Fruit fly (Drosophila melanogaster) whole organism, embryonic: Measurements from ENCODE around the gene Irp-1B.
A peak's percentile ranks its signal among the peaks of the same experiment; 100 is the strongest.

Source experiments
- Aef1 ChIP-seq: fragments of 200-800 bp; sonication (Bioruptor generic); IDR thresholded peaks from 3 replicates; pipeline ENCODE4 v1.3.6; 2022; ENCODE audit warnings: missing biosample characterization, missing genetic modification characterization
- Antp ChIP-seq: fragments of 200-800 bp; sonication (Bioruptor generic); optimal IDR thresholded peaks from 3 replicates; lab custom pipeline; 2016; ENCODE audit warnings: missing biosample characterization, missing genetic modification characterization
- CG10147 ChIP-seq: fragments of 200-800 bp; sonication (Bioruptor generic); optimal IDR thresholded peaks from 2 replicates; lab custom pipeline; 2019; ENCODE audit warnings: missing biosample characterization, mild to moderate bottlenecking, missing genetic modification characterization, moderate library complexity
- CG10267 ChIP-seq: fragments of 200-800 bp; sonication (Bioruptor generic); optimal IDR thresholded peaks from 2 replicates; lab custom pipeline; 2018; ENCODE audit warnings: missing biosample characterization, mild to moderate bottlenecking, missing genetic modification characterization, moderate library complexity
- CG11085 ChIP-seq: fragments of 200-800 bp; sonication (Bioruptor generic); IDR thresholded peaks from 2 replicates; pipeline ENCODE4 v1.3.6; 2022; ENCODE audit warnings: missing biosample characterization, missing genetic modification characterization
- CG12155 ChIP-seq: fragments of 200-800 bp; sonication (Bioruptor generic); optimal IDR thresholded peaks from 3 replicates; lab custom pipeline; 2016; ENCODE audit warnings: missing biosample characterization, missing genetic modification characterization
- CG1233 ChIP-seq: fragments of 200-800 bp; sonication (Bioruptor generic); optimal IDR thresholded peaks from 4 replicates; lab custom pipeline; 2018; ENCODE audit warnings: missing biosample characterization, mild to moderate bottlenecking, missing genetic modification characterization
- CG12744 ChIP-seq: fragments of 200-800 bp; sonication (Bioruptor generic); optimal IDR thresholded peaks from 2 replicates; lab custom pipeline; 2016; ENCODE audit warnings: missing biosample characterization, missing genetic modification characterization
- CG13123 ChIP-seq: fragments of 200-800 bp; sonication (Bioruptor generic); optimal IDR thresholded peaks from 2 replicates; lab custom pipeline; 2016; ENCODE audit warnings: missing biosample characterization, missing genetic modification characterization
- CG15011 ChIP-seq: fragments of 200-800 bp; sonication (Bioruptor generic); optimal IDR thresholded peaks from 3 replicates; lab custom pipeline; 2018; ENCODE audit warnings: missing biosample characterization, mild to moderate bottlenecking, missing genetic modification characterization
- CG15601 ChIP-seq: fragments of 200-800 bp; sonication (Bioruptor generic); optimal IDR thresholded peaks from 3 replicates; lab custom pipeline; 2019; ENCODE audit warnings: missing biosample characterization, mild to moderate bottlenecking, missing genetic modification characterization, moderate library complexity
- CG17328 ChIP-seq: fragments of 200-800 bp; sonication (Bioruptor generic); IDR thresholded peaks from 2 replicates; pipeline ENCODE4 v1.3.6; 2022; ENCODE audit warnings: missing biosample characterization, missing genetic modification characterization
- CG18476 ChIP-seq: fragments of 200-800 bp; sonication (Bioruptor generic); optimal IDR thresholded peaks from 2 replicates; lab custom pipeline; 2016; ENCODE audit warnings: missing biosample characterization, mild to moderate bottlenecking, missing genetic modification characterization
- CG2202 ChIP-seq: fragments of 200-800 bp; sonication (Bioruptor generic); optimal IDR thresholded peaks from 2 replicates; lab custom pipeline; 2018; ENCODE audit warnings: missing biosample characterization, mild to moderate bottlenecking, missing genetic modification characterization
- CG32772 ChIP-seq: fragments of 200-800 bp; sonication (Bioruptor generic); IDR thresholded peaks from 2 replicates; pipeline ENCODE4 v1.3.6; 2022; ENCODE audit warnings: missing biosample characterization, missing genetic modification characterization
- CG34376 ChIP-seq: fragments of 200-800 bp; sonication (Bioruptor generic); optimal IDR thresholded peaks from 2 replicates; lab custom pipeline; 2018; ENCODE audit warnings: missing biosample characterization, mild to moderate bottlenecking, missing genetic modification characterization
- CG3838 ChIP-seq: fragments of 200-800 bp; sonication (Bioruptor generic); optimal IDR thresholded peaks from 3 replicates; lab custom pipeline; 2016; ENCODE audit warnings: missing biosample characterization, missing genetic modification characterization
- CG6254 ChIP-seq: fragments of 200-800 bp; sonication (Bioruptor generic); optimal IDR thresholded peaks from 3 replicates; lab custom pipeline; 2017; ENCODE audit warnings: mild to moderate bottlenecking, missing biosample characterization, missing genetic modification reagents, missing genetic modification characterization
- CG6854 ChIP-seq: fragments of 200-800 bp; sonication (Bioruptor generic); optimal IDR thresholded peaks from 3 replicates; lab custom pipeline; 2017; ENCODE audit warnings: missing biosample characterization, mild to moderate bottlenecking, missing genetic modification characterization
- CG7839 ChIP-seq: fragments of 200-800 bp; sonication (Bioruptor generic); optimal IDR thresholded peaks from 3 replicates; lab custom pipeline; 2018; ENCODE audit warnings: missing biosample characterization, mild to moderate bottlenecking, missing genetic modification characterization, moderate library complexity
- CG8281 ChIP-seq: fragments of 200-800 bp; sonication (Bioruptor generic); optimal IDR thresholded peaks from 2 replicates; lab custom pipeline; 2018; ENCODE audit warnings: missing biosample characterization, mild to moderate bottlenecking, missing genetic modification characterization, moderate library complexity
- CG8388 ChIP-seq: fragments of 200-800 bp; sonication (Bioruptor generic); optimal IDR thresholded peaks from 2 replicates; lab custom pipeline; 2019; ENCODE audit warnings: missing biosample characterization, mild to moderate bottlenecking, missing genetic modification characterization, moderate library complexity
- D ChIP-seq, 2 experiments: fragments of 200-800 bp in 1 of 2; fragments of >200 bp in 1 of 2; sonication (Bioruptor generic) in 1 of 2; optimal IDR thresholded peaks; 2 replicates in 1 of 2; 3 replicates in 1 of 2; lab custom pipeline; 2017; ENCODE audit warnings: mild to moderate bottlenecking in 1 of 2, missing biosample characterization in 1 of 2, missing genetic modification characterization in 1 of 2, missing genetic modification reagents in 1 of 2
- D19B ChIP-seq: fragments of 200-800 bp; sonication (Bioruptor generic); optimal IDR thresholded peaks from 2 replicates; lab custom pipeline; 2017; ENCODE audit warnings: missing biosample characterization, mild to moderate bottlenecking, missing genetic modification characterization
- Dip3 ChIP-seq: fragments of 200-800 bp; sonication (Bioruptor generic); optimal IDR thresholded peaks from 3 replicates; lab custom pipeline; 2016; ENCODE audit warnings: missing biosample characterization, missing genetic modification characterization
- Dp ChIP-seq: fragments of 200-800 bp; sonication (Bioruptor generic); optimal IDR thresholded peaks from 2 replicates; lab custom pipeline; 2018; ENCODE audit warnings: missing biosample characterization, mild to moderate bottlenecking, missing genetic modification characterization, moderate library complexity
- GATAe ChIP-seq: fragments of 200-800 bp; sonication (Bioruptor generic); conservative IDR thresholded peaks from 2 replicates; pipeline ENCODE4 v1.3.6; 2022; ENCODE audit warnings: missing biosample characterization, missing genetic modification characterization
- H15 ChIP-seq: fragments of 200-800 bp; sonication (Bioruptor generic); IDR thresholded peaks from 3 replicates; pipeline ENCODE4 v1.3.6; 2022; ENCODE audit warnings: missing biosample characterization, missing genetic modification characterization
- HLH54F ChIP-seq: fragments of 200-800 bp; sonication (Bioruptor generic); optimal IDR thresholded peaks from 3 replicates; lab custom pipeline; 2016; ENCODE audit warnings: missing biosample characterization, missing genetic modification characterization
- Hmx ChIP-seq: fragments of 200-800 bp; sonication (Bioruptor generic); optimal IDR thresholded peaks from 2 replicates; lab custom pipeline; 2016; ENCODE audit warnings: missing biosample characterization, missing genetic modification characterization
- Hr39 ChIP-seq: fragments of >200 bp; optimal IDR thresholded peaks from 2 replicates; lab custom pipeline; 2017
- Meics ChIP-seq: fragments of 200-800 bp; sonication (Bioruptor generic); optimal IDR thresholded peaks from 2 replicates; lab custom pipeline; 2017; ENCODE audit warnings: missing biosample characterization, mild to moderate bottlenecking, missing genetic modification characterization
- NC2β ChIP-seq: fragments of 200-800 bp; sonication (Bioruptor generic); optimal IDR thresholded peaks from 2 replicates; lab custom pipeline; 2016; ENCODE audit warnings: missing biosample characterization, missing genetic modification characterization
- Nf-YC ChIP-seq: fragments of 200-800 bp; optimal IDR thresholded peaks from 3 replicates; lab custom pipeline; 2019; ENCODE audit warnings: missing biosample characterization, mild to moderate bottlenecking, missing genetic modification characterization, moderate library complexity
- Six4 ChIP-seq: fragments of 200-800 bp; sonication (Bioruptor generic); optimal IDR thresholded peaks from 2 replicates; lab custom pipeline; 2016; ENCODE audit warnings: missing biosample characterization, missing genetic modification characterization
- Xbp1 ChIP-seq: fragments of 200-800 bp; sonication (Bioruptor generic); optimal IDR thresholded peaks from 3 replicates; lab custom pipeline; 2016; ENCODE audit warnings: missing biosample characterization, mild to moderate bottlenecking, missing genetic modification characterization
- az2 ChIP-seq: fragments of 200-800 bp; sonication (Bioruptor generic); optimal IDR thresholded peaks from 3 replicates; lab custom pipeline; 2016; ENCODE audit warnings: missing biosample characterization, missing genetic modification characterization
- exex ChIP-seq: fragments of 200-800 bp; sonication (Bioruptor generic); optimal IDR thresholded peaks from 4 replicates; lab custom pipeline; 2018; ENCODE audit warnings: missing biosample characterization, mild to moderate bottlenecking, missing genetic modification characterization, moderate library complexity
- jing ChIP-seq: fragments of 200-800 bp; sonication (Bioruptor generic); optimal IDR thresholded peaks from 2 replicates; lab custom pipeline; 2018; ENCODE audit warnings: missing biosample characterization, mild to moderate bottlenecking, missing genetic modification characterization
- luna ChIP-seq: fragments of 200-800 bp; sonication (Bioruptor generic); optimal IDR thresholded peaks from 2 replicates; lab custom pipeline; 2016; ENCODE audit warnings: missing biosample characterization, missing genetic modification characterization
- mirr ChIP-seq: fragments of 200-800 bp; sonication (Bioruptor generic); optimal IDR thresholded peaks from 3 replicates; lab custom pipeline; 2018; ENCODE audit warnings: missing biosample characterization, mild to moderate bottlenecking, missing genetic modification characterization
- mld ChIP-seq: fragments of 200-800 bp; sonication (Bioruptor generic); IDR thresholded peaks from 3 replicates; pipeline ENCODE4 v1.3.6; 2022; ENCODE audit warnings: missing biosample characterization, missing genetic modification characterization; ENCODE audit not compliant: partially characterized antibody
- nom ChIP-seq: fragments of 200-800 bp; sonication (Bioruptor generic); optimal IDR thresholded peaks from 2 replicates; lab custom pipeline; 2017; ENCODE audit warnings: missing biosample characterization, missing genetic modification characterization, mild to moderate bottlenecking, moderate library complexity, missing genetic modification reagents
- sens ChIP-seq: fragments of 200-800 bp; sonication (Bioruptor generic); peaks from one replicate; lab custom pipeline; 2016; ENCODE audit warnings: missing biosample characterization, missing genetic modification characterization
- sima ChIP-seq: fragments of 200-800 bp; sonication (Bioruptor generic); optimal IDR thresholded peaks from 2 replicates; lab custom pipeline; 2016; ENCODE audit warnings: missing biosample characterization, missing genetic modification characterization
- sisA ChIP-seq: fragments of 200-800 bp; sonication (Bioruptor generic); IDR thresholded peaks from 2 replicates; pipeline ENCODE4 v1.3.6; 2022; ENCODE audit warnings: missing biosample characterization, missing genetic modification characterization
- slbo ChIP-seq: fragments of 200-800 bp; sonication (Bioruptor generic); IDR thresholded peaks from 2 replicates; pipeline ENCODE4 v1.3.6; 2022; ENCODE audit warnings: missing biosample characterization, missing genetic modification characterization
- so ChIP-seq: fragments of 200-800 bp; sonication (Bioruptor generic); IDR thresholded peaks from 3 replicates; pipeline ENCODE4 v1.3.6; 2022; ENCODE audit warnings: missing biosample characterization, missing genetic modification characterization

The Irp-1B gene

dm6 chr3R:10411752-10412549 is 718 bp downstream of the Irp-1B start (continued):
- TF ChIP-seq sisA (no peak; the same call in 1 of the 2 replicates), D19B (peak; percentile 21), CG8281 (tag; lab: Kevin White, UChicago) (no peak), H15 (0 out of 3 replicates have a peak, but pooled peaks have one; percentile 18), CG12744 (GFP tag; lab: Kevin White, UChicago) (no peak), luna (no peak), slbo (GFP tag; lab: Robert Waterston, UW) (peak; percentile 60; the same call in 1 of the 2 replicates), CG12155 (GFP tag; lab: Kevin White, UChicago) (no peak)

DNA sequence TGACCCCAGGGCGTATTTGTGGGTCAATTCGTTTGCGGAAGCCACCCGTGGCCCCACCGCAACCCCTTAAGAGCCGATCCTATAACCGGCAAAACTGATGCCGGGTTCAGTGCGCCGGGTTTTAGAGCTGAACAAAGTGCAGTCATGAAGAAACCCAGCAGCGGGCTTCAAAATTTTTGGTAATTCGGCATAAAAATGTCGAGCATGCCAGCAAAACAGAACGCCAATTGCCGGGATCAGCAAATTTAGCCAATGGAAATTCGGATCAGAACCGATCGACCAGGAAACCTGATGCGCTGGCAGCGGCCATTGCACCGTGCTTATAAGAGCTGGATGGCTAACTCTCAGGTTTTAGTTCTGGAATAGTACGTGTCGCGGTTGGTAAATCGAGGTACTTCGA is 5.0 kb downstream of the Irp-1B start:
- TF ChIP-seq GATAe (GFP tag; lab: Robert Waterston, UW): no peak
- no peak for TF ChIP-seq HLH54F (GFP tag; lab: Kevin White, UChicago)
- TF ChIP-seq Hmx (GFP tag; lab: Kevin White, UChicago): no peak
- TF ChIP-seq CG13123: no peak

DNA sequence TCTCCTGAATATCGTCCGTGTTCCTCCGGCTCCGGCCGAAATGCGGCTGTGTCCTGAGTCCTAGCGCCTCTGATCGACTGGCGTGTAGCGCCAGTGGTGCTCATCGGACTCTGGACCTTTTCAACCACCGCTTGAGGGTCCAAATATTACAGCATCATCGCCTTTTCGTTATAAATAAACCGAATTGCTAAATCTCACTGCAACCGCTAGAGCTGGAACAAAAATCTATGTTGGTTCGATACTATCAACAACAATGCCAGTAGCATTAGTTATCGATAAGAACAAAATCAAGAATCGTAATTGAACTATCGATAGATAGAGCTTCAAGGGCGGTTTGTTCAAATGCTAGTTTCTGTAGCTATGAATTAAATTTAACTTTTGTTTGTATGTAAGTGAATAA is 5.6 kb downstream of the Irp-1B start, which contains the start of gene CG6325:
TSS of gene CG6325 (minus strand) at position 220 of the 400 bp plus-strand sequence.
- TF ChIP-seq CG1233 (GFP tag; lab: Kevin White, UChicago): no peak
- no peak for TF ChIP-seq D (optimal IDR thresholded peaks at IDR 0.05; lab: Kevin White, UChicago)
- TF ChIP-seq D (GFP tag; optimal IDR thresholded peaks at IDR 0.05; lab: Kevin White, UChicago): no peak
- no peak for TF ChIP-seq CG6254 (GFP tag; lab: Kevin White, UChicago)
- TF ChIP-seq CG17328 (GFP tag; lab: Robert Waterston, UW): no peak
- no peak for TF ChIP-seq NC2β
- no peak for TF ChIP-seq Nf-YC
- TF ChIP-seq CG7839 (tag; lab: Kevin White, UChicago): no peak
- peak; percentile 82 for TF ChIP-seq sens
- no peak for TF ChIP-seq CG3838 (GFP tag; lab: Kevin White, UChicago)
- no peak for TF ChIP-seq mirr (GFP tag; lab: Kevin White, UChicago)
- TF ChIP-seq sima (GFP tag; lab: Kevin White, UChicago): no peak
- TF ChIP-seq CG15011 (GFP tag; lab: Kevin White, UChicago): no peak
- no peak for TF ChIP-seq CG18476 (GFP tag; lab: Kevin White, UChicago)
- TF ChIP-seq exex (tag; lab: Kevin White, UChicago): no peak
- TF ChIP-seq CG10267 (tag; lab: Kevin White, UChicago): peak; percentile 33
- TF ChIP-seq mld (GFP tag; lab: Robert Waterston, UW): peak; percentile 99
- no peak for TF ChIP-seq CG8388 (GFP tag; lab: Kevin White, UChicago)
- no peak for TF ChIP-seq Meics (GFP tag; lab: Kevin White, UChicago)
- TF ChIP-seq nom (GFP tag; lab: Kevin White, UChicago): no peak
- no peak for TF ChIP-seq Aef1 (GFP tag; lab: Robert Waterston, UW)
- no peak for TF ChIP-seq az2 (GFP tag; lab: Kevin White, UChicago)
- TF ChIP-seq CG10147 (GFP tag; lab: Kevin White, UChicago): no peak
- TF ChIP-seq Xbp1 (GFP tag; lab: Kevin White, UChicago): no peak
- no peak for TF ChIP-seq so
- no peak for TF ChIP-seq CG2202 (tag; lab: Kevin White, UChicago)
- no peak for TF ChIP-seq CG6854 (GFP tag; lab: Kevin White, UChicago)
- TF ChIP-seq CG11085 (GFP tag; lab: Robert Waterston, UW): no peak
- no peak for TF ChIP-seq Six4 (GFP tag; lab: Kevin White, UChicago)
- peak; percentile 94 for TF ChIP-seq Dp
- no peak for TF ChIP-seq CG15601
- no peak for TF ChIP-seq Dip3 (GFP tag; lab: Kevin White, UChicago)
- no peak for TF ChIP-seq CG32772
- no peak for TF ChIP-seq Antp (GFP tag; lab: Kevin White, UChicago)
- TF ChIP-seq jing (GFP tag; lab: Kevin White, UChicago): no peak
- TF ChIP-seq Hr39 (lab: Kevin White, UChicago): no peak
- TF ChIP-seq CG34376: no peak
